Worm (Caenorhabditis elegans) whole organism, L4 larva: Measurements from ENCODE around the gene C06A8.8.

Experiments used
- F44E2.7 ChIP-seq: fragments of 200-800 bp; sonication (Bioruptor generic); IDR thresholded peaks from 2 replicates; pipeline ENCODE4 v2.1.2; 2022; ENCODE audit warnings: missing genetic modification characterization, missing compliant biosample characterization
- ZK337.2 ChIP-seq: fragments of 200-800 bp; sonication (Bioruptor generic); IDR thresholded peaks from 2 replicates; pipeline ENCODE4 v1.3.6; 2022; ENCODE audit warnings: missing genetic modification reagents, missing genetic modification characterization, missing compliant biosample characterization
- lim-7 ChIP-seq: fragments of 200-800 bp; sonication (Bioruptor generic); IDR thresholded peaks from 2 replicates; pipeline ENCODE4 v1.3.6; 2022; ENCODE audit warnings: missing genetic modification characterization, missing compliant biosample characterization
- lin-15B ChIP-seq: fragments of 150-350 bp; sonication (generic microtip); optimal IDR thresholded peaks from 3 replicates; lab custom pipeline; 2014; ENCODE audit warnings: missing biosample characterization, missing genetic modification characterization
- mdl-1 ChIP-seq, 2 experiments: fragments of 150-350 bp in 1 of 2; sonication (generic microtip) in 1 of 2; optimal IDR thresholded peaks; 2 replicates each; lab custom pipeline; 2014 to 2017; ENCODE audit warnings: missing biosample characterization in 2 of 2, missing genetic modification characterization in 2 of 2
- nhr-10 ChIP-seq: fragments of 150-350 bp; optimal IDR thresholded peaks from 2 replicates; lab custom pipeline; 2014; ENCODE audit warnings: missing biosample characterization, missing genetic modification characterization
- nhr-28 ChIP-seq: fragments of 150-350 bp; optimal IDR thresholded peaks from 2 replicates; lab custom pipeline; 2014; ENCODE audit warnings: missing biosample characterization, missing genetic modification characterization
- nhr-6 ChIP-seq: fragments of 150-350 bp; optimal IDR thresholded peaks from 2 replicates; lab custom pipeline; 2014; ENCODE audit warnings: missing biosample characterization, missing genetic modification characterization
- saeg-2 ChIP-seq: fragments of 200-800 bp; sonication (Bioruptor generic); IDR thresholded peaks from 2 replicates; pipeline ENCODE4 v1.3.6; 2022; ENCODE audit warnings: missing genetic modification reagents, missing genetic modification characterization, missing compliant biosample characterization
- zfp-2 ChIP-seq: sonication (generic microtip); optimal IDR thresholded peaks from 2 replicates; lab custom pipeline; 2016; ENCODE audit warnings: mild to moderate bottlenecking, missing genetic modification characterization, missing compliant biosample characterization
- ztf-11 ChIP-seq: fragments of 150-350 bp; optimal IDR thresholded peaks from 2 replicates; lab custom pipeline; 2014; ENCODE audit warnings: missing biosample characterization, missing genetic modification characterization

DNA sequence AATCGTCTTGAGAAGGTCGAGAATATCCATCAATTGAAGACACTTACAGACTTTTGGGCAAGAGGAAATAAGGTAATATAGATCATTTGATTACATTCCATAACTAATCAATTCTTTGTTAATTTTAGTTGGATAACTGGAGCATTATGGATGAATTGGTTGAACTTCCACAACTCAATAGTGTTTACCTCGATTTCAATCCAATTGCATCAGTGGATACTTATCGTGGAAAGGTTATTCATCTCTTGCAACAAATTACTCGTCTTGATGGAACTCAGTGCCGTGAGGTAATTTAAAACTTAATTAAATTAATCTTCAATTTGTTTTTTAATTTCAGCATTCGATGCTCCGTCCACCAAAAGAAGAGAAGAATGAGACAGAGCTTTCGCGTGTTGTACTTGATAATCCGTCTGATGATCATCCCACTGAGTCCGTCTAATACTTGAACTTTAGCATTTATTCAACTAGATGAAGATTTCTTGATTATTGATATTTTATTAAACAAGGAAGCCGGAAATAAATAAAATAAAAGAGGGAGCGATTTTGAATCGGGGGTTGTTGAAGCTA, 1.7 kb upstream of the C06A8.8 start:
- TF ChIP-seq ZK337.2 (GFP tag; lab: Robert Waterston, UW) (no peak), lin-15B (tag; lab: Kevin White, UChicago) (no peak), ztf-11 (tag; lab: Kevin White, UChicago) (no peak), mdl-1 (tag; optimal IDR thresholded peaks at IDR 0.05; lab: Kevin White, UChicago) (no peak), nhr-6 (tag; lab: Kevin White, UChicago) (no peak), nhr-28 (tag; lab: Kevin White, UChicago) (no peak), lim-7 (GFP tag; lab: Robert Waterston, UW) (no peak), nhr-10 (no peak), F44E2.7 (GFP tag; lab: Robert Waterston, UW) (no peak), saeg-2 (GFP tag; lab: Robert Waterston, UW) (no peak), zfp-2 (tag; lab: Kevin White, UChicago) (no peak)
